Fruit fly (Drosophila melanogaster) whole organism, adult: ENCODE data around the gene Gk2.

Source experiments
- CG11617 ChIP-seq: fragments of 200-800 bp; sonication (Bioruptor generic); optimal IDR thresholded peaks from 2 replicates; lab custom pipeline; 2017; ENCODE audit warnings: mild to moderate bottlenecking, missing biosample characterization, missing genetic modification reagents, missing genetic modification characterization
- CG12768 ChIP-seq: fragments of 200-800 bp; sonication (Bioruptor generic); optimal IDR thresholded peaks from 2 replicates; lab custom pipeline; 2017; ENCODE audit warnings: missing biosample characterization, missing genetic modification characterization, mild to moderate bottlenecking, moderate library complexity, missing genetic modification reagents
- CG14711 ChIP-seq: fragments of 200-800 bp; sonication (Bioruptor generic); optimal IDR thresholded peaks from 2 replicates; lab custom pipeline; 2018; ENCODE audit warnings: missing biosample characterization, mild to moderate bottlenecking, missing genetic modification characterization, moderate library complexity
- CG1620 ChIP-seq: fragments of 200-800 bp; sonication (Bioruptor generic); optimal IDR thresholded peaks from 2 replicates; lab custom pipeline; 2016; ENCODE audit warnings: missing biosample characterization, missing genetic modification characterization
- CG33017 ChIP-seq: fragments of 200-800 bp; sonication (Bioruptor generic); optimal IDR thresholded peaks from 2 replicates; lab custom pipeline; 2018; ENCODE audit warnings: missing biosample characterization, mild to moderate bottlenecking, missing genetic modification characterization, moderate library complexity
- CG5204 ChIP-seq: fragments of 200-800 bp; sonication (Bioruptor generic); optimal IDR thresholded peaks from 2 replicates; lab custom pipeline; 2016; ENCODE audit warnings: missing biosample characterization, missing genetic modification characterization
- CG7045 ChIP-seq: fragments of 200-800 bp; sonication (Bioruptor generic); optimal IDR thresholded peaks from 2 replicates; lab custom pipeline; 2017; ENCODE audit warnings: missing biosample characterization, mild to moderate bottlenecking, missing genetic modification characterization
- CG7101 ChIP-seq: fragments of 200-800 bp; sonication (Bioruptor generic); optimal IDR thresholded peaks from 2 replicates; lab custom pipeline; 2018; ENCODE audit warnings: missing biosample characterization, mild to moderate bottlenecking, missing genetic modification characterization, moderate library complexity
- Clk ChIP-seq: fragments of 200-800 bp; sonication (Bioruptor generic); optimal IDR thresholded peaks from 2 replicates; lab custom pipeline; 2017; ENCODE audit warnings: missing biosample characterization, missing genetic modification characterization
- Crg-1 ChIP-seq: fragments of 200-800 bp; sonication (Bioruptor generic); optimal IDR thresholded peaks from 2 replicates; lab custom pipeline; 2016; ENCODE audit warnings: missing biosample characterization, missing genetic modification characterization
- Hr96 ChIP-seq: fragments of 200-800 bp; sonication (Bioruptor generic); optimal IDR thresholded peaks from 2 replicates; lab custom pipeline; 2016; ENCODE audit warnings: missing biosample characterization, missing genetic modification characterization
- Mnt ChIP-seq: fragments of 200-800 bp; sonication (Bioruptor generic); optimal IDR thresholded peaks from 2 replicates; lab custom pipeline; 2016; ENCODE audit warnings: missing biosample characterization, mild to moderate bottlenecking, missing genetic modification characterization
- bab1 ChIP-seq: fragments of 200-800 bp; sonication (Bioruptor generic); optimal IDR thresholded peaks from 3 replicates; lab custom pipeline; 2019; ENCODE audit warnings: missing biosample characterization, mild to moderate bottlenecking, missing genetic modification characterization, moderate library complexity
- cic ChIP-seq: fragments of 200-800 bp; sonication (Bioruptor generic); optimal IDR thresholded peaks from 2 replicates; lab custom pipeline; 2017; ENCODE audit warnings: missing biosample characterization, mild to moderate bottlenecking, missing genetic modification characterization, moderate library complexity
- cnc ChIP-seq, 2 experiments: fragments of >200 bp; optimal IDR thresholded peaks; 2 replicates each; lab custom pipeline; 2017
- kay ChIP-seq: fragments of 200-800 bp; sonication (Bioruptor generic); peaks from one replicate; lab custom pipeline; 2016; ENCODE audit warnings: missing biosample characterization, missing genetic modification characterization, borderline replicate concordance
- ovo ChIP-seq: fragments of 200-800 bp; sonication (Bioruptor generic); optimal IDR thresholded peaks from 2 replicates; lab custom pipeline; 2016; ENCODE audit warnings: missing biosample characterization, missing genetic modification characterization
- pad ChIP-seq: fragments of 200-800 bp; sonication (Bioruptor generic); optimal IDR thresholded peaks from 3 replicates; lab custom pipeline; 2017; ENCODE audit warnings: missing biosample characterization, missing genetic modification characterization, mild to moderate bottlenecking, moderate library complexity, missing genetic modification reagents
- tj ChIP-seq: fragments of 200-800 bp; sonication (Bioruptor generic); optimal IDR thresholded peaks from 3 replicates; lab custom pipeline; 2017; ENCODE audit warnings: missing biosample characterization, mild to moderate bottlenecking, missing genetic modification characterization, moderate library complexity
- toe ChIP-seq: fragments of 200-800 bp; sonication (Bioruptor generic); optimal IDR thresholded peaks from 2 replicates; lab custom pipeline; 2016; ENCODE audit warnings: missing biosample characterization, missing genetic modification characterization

The Gk2 gene

dm6 chr3L:1702367-1702927 is 35.8 kb upstream of the Gk2 start, which contains the start of gene CG13931:
Gene CG13931, minus strand, starts transcription at chr3L:1702407.
- no peak for TF ChIP-seq Clk (GFP tag; lab: Kevin White, UChicago)
- no peak for TF ChIP-seq Hr96 (GFP tag; lab: Kevin White, UChicago)
- no peak for TF ChIP-seq kay
- TF ChIP-seq pad (GFP tag; lab: Kevin White, UChicago) = no peak
- no peak for TF ChIP-seq CG33017
- no peak for TF ChIP-seq cnc (optimal IDR thresholded peaks at IDR 0.05; lab: Kevin White, UChicago)
- TF ChIP-seq cic (GFP tag; lab: Kevin White, UChicago) = no peak
- no peak for TF ChIP-seq CG7101 (tag; lab: Kevin White, UChicago)

- no peak for TF ChIP-seq CG5204 (GFP tag; lab: Kevin White, UChicago)
- no peak for TF ChIP-seq tj (GFP tag; lab: Kevin White, UChicago)
These were observed 29.0 kb upstream of the Gk2 start for dm6 chr3L:1709161-1709560.

dm6 chr3L:1710562-1710961 is 27.6 kb upstream of the Gk2 start:
- no peak for TF ChIP-seq Crg-1
- no peak for TF ChIP-seq Mnt (GFP tag; lab: Kevin White, UChicago)
- TF ChIP-seq CG1620 = no peak
- TF ChIP-seq CG7045 = no peak
- TF ChIP-seq CG12768 (GFP tag; lab: Kevin White, UChicago) = no peak
- TF ChIP-seq CG33017 = no peak
- TF ChIP-seq CG5204 (GFP tag; lab: Kevin White, UChicago) = no peak
- no peak for TF ChIP-seq CG11617
- TF ChIP-seq toe (GFP tag; lab: Kevin White, UChicago) = no peak
- TF ChIP-seq pad (GFP tag; lab: Kevin White, UChicago) = no peak
- TF ChIP-seq kay = no peak
- no peak for TF ChIP-seq cnc (optimal IDR thresholded peaks at IDR 0.05; lab: Kevin White, UChicago)
- TF ChIP-seq Hr96 (GFP tag; lab: Kevin White, UChicago) = no peak
- no peak for TF ChIP-seq bab1 (GFP tag; lab: Kevin White, UChicago)
- no peak for TF ChIP-seq tj (GFP tag; lab: Kevin White, UChicago)
- TF ChIP-seq Clk (GFP tag; lab: Kevin White, UChicago) = no peak
- no peak for TF ChIP-seq CG14711 (tag; lab: Kevin White, UChicago)
- TF ChIP-seq CG7101 (tag; lab: Kevin White, UChicago) = no peak
- no peak for TF ChIP-seq ovo
- TF ChIP-seq cic (GFP tag; lab: Kevin White, UChicago) = no peak

- TF ChIP-seq CG33017 (no peak), pad (GFP tag; lab: Kevin White, UChicago) (no peak), Clk (GFP tag; lab: Kevin White, UChicago) (no peak), Mnt (GFP tag; lab: Kevin White, UChicago) (no peak), CG11617 (no peak), bab1 (GFP tag; lab: Kevin White, UChicago) (no peak), tj (GFP tag; lab: Kevin White, UChicago) (no peak), CG7045 (no peak), Crg-1 (no peak), CG5204 (GFP tag; lab: Kevin White, UChicago) (no peak), CG1620 (no peak), cic (GFP tag; lab: Kevin White, UChicago) (no peak), toe (GFP tag; lab: Kevin White, UChicago) (no peak), Hr96 (GFP tag; lab: Kevin White, UChicago) (no peak)
These were observed 27.0 kb upstream of the Gk2 start for dm6 chr3L:1711218-1711617.

- TF ChIP-seq toe (GFP tag; lab: Kevin White, UChicago) = no peak
- no peak for TF ChIP-seq cic (GFP tag; lab: Kevin White, UChicago)
- TF ChIP-seq kay = no peak
- no peak for TF ChIP-seq CG7045
- no peak for TF ChIP-seq ovo
- TF ChIP-seq CG11617 = no peak
- no peak for TF ChIP-seq cnc (optimal IDR thresholded peaks at IDR 0.05; lab: Kevin White, UChicago)
- TF ChIP-seq CG1620 = no peak
- no peak for TF ChIP-seq bab1 (GFP tag; lab: Kevin White, UChicago)
These were observed 15.2 kb upstream of the Gk2 start, which contains the start of gene CG18171 for dm6 chr3L:1723053-1723452. Gene CG18171, minus strand, starts transcription at chr3L:1723153.

- TF ChIP-seq CG1620 = no peak
- TF ChIP-seq pad (GFP tag; lab: Kevin White, UChicago) = no peak
- TF ChIP-seq kay = no peak
- no peak for TF ChIP-seq bab1 (GFP tag; lab: Kevin White, UChicago)
These were observed 14.1 kb upstream of the Gk2 start, which contains the start of gene CG12035 for dm6 chr3L:1724090-1724489. Gene CG12035, plus strand, starts transcription at chr3L:1724390.

dm6 chr3L:1726747-1727146 is 11.5 kb upstream of the Gk2 start:
- TF ChIP-seq kay (peak; percentile 0), Clk (GFP tag; lab: Kevin White, UChicago) (no peak), cic (GFP tag; lab: Kevin White, UChicago) (peak; percentile 48), Mnt (GFP tag; lab: Kevin White, UChicago) (peak; percentile 8), Crg-1 (no peak)
